Fruit fly (Drosophila melanogaster): ENCODE measurements around the gene CG1622.

The CG1622 gene

dm6 chrX:13254442-13254841 lies 42.4 kb upstream of the CG1622 start (continued):
- TF ChIP-seq Hr78 (GFP tag; optimal IDR thresholded peaks at IDR 0.05) (no peak), foxo (GFP tag; optimal IDR thresholded peaks at IDR 0.05) (peak in 1 of 2 experiments; percentile 33), lola (GFP tag; optimal IDR thresholded peaks at IDR 0.05) (no peak)

- peak; percentile 9 for TF ChIP-seq Sp1 (GFP tag; optimal IDR thresholded peaks at IDR 0.05)
- TF ChIP-seq Hnf4 (GFP tag; optimal IDR thresholded peaks at IDR 0.05), result peak; percentile 2
- peak in 1 of 2 experiments; percentile 0 for TF ChIP-seq dl (GFP tag; optimal IDR thresholded peaks at IDR 0.05; ENCODE audit: insufficient read depth in 1 of 2, partially characterized antibody in 2 of 2)
- TF ChIP-seq HLH106 (tag; optimal IDR thresholded peaks at IDR 0.05), result no peak
- TF ChIP-seq brk (GFP tag; optimal IDR thresholded peaks at IDR 0.05), result peak; percentile 18
- peak; percentile 79 for TF ChIP-seq N (GFP tag; optimal IDR thresholded peaks at IDR 0.05)
- no peak for TF ChIP-seq h (GFP tag; optimal IDR thresholded peaks at IDR 0.05)
- no peak for TF ChIP-seq Dfd (GFP tag; optimal IDR thresholded peaks at IDR 0.05)
- TF ChIP-seq Dif (GFP tag; optimal IDR thresholded peaks at IDR 0.05; ENCODE audit: partially characterized antibody), result peak; percentile 6
Observed at dm6 chrX:13256967-13257366, 39.9 kb upstream of the CG1622 start.

- no peak for TF ChIP-seq Myc (optimal IDR thresholded peaks at IDR 0.05)
- TF ChIP-seq Dif (GFP tag; optimal IDR thresholded peaks at IDR 0.05; ENCODE audit: partially characterized antibody), result no peak
- TF ChIP-seq foxo (GFP tag; optimal IDR thresholded peaks at IDR 0.05), result no peak
- TF ChIP-seq psq (GFP tag; optimal IDR thresholded peaks at IDR 0.05), result no peak
- TF ChIP-seq dl (GFP tag; optimal IDR thresholded peaks at IDR 0.05; ENCODE audit: insufficient read depth in 1 of 2, partially characterized antibody in 2 of 2), result no peak
- no peak for TF ChIP-seq h (GFP tag; optimal IDR thresholded peaks at IDR 0.05)
- TF ChIP-seq fru (GFP tag; optimal IDR thresholded peaks at IDR 0.05), result no peak
- TF ChIP-seq dsf (GFP tag; optimal IDR thresholded peaks at IDR 0.05; ENCODE audit: borderline replicate concordance), result no peak
- TF ChIP-seq CrebA (GFP tag; optimal IDR thresholded peaks at IDR 0.05; ENCODE audit: borderline replicate concordance), result no peak
- TF ChIP-seq Abd-B (GFP tag; optimal IDR thresholded peaks at IDR 0.05), result no peak
- TF ChIP-seq rgr (GFP tag; optimal IDR thresholded peaks at IDR 0.05), result no peak
- TF ChIP-seq CG9705 (GFP tag; optimal IDR thresholded peaks at IDR 0.05), result no peak
- no peak for TF ChIP-seq HLH106 (tag; optimal IDR thresholded peaks at IDR 0.05)
- no peak for TF ChIP-seq Hr78 (GFP tag; optimal IDR thresholded peaks at IDR 0.05)
- no peak for TF ChIP-seq Dfd (GFP tag; optimal IDR thresholded peaks at IDR 0.05)
- TF ChIP-seq Vsx2 (GFP tag; optimal IDR thresholded peaks at IDR 0.05; ENCODE audit: partially characterized antibody), result no peak
- TF ChIP-seq GATAd (GFP tag; optimal IDR thresholded peaks at IDR 0.05), result no peak
- TF ChIP-seq Jra (GFP tag; optimal IDR thresholded peaks at IDR 0.05), result no peak
- no peak for TF ChIP-seq br (GFP tag; optimal IDR thresholded peaks at IDR 0.05)
Observed at dm6 chrX:13258048-13258756, 38.7 kb upstream of the CG1622 start, which contains the start of the genes mew and CG15742. TSS of gene mew (minus strand) at chrX:13258490. TSS of gene CG15742 (minus strand) at chrX:13258495.

dm6 chrX:13258757-13259067 lies 38.2 kb upstream of the CG1622 start, which contains the start of gene comt:
TSS of gene comt (plus strand) at chrX:13259021.
- peak; percentile 55 for TF ChIP-seq HLH106 (tag; optimal IDR thresholded peaks at IDR 0.05)
- TF ChIP-seq OdsH (GFP tag; optimal IDR thresholded peaks at IDR 0.05), result peak; percentile 6
- TF ChIP-seq sage (GFP tag; optimal IDR thresholded peaks at IDR 0.05), result no peak
- TF ChIP-seq woc (GFP tag; optimal IDR thresholded peaks at IDR 0.05), result no peak
- TF ChIP-seq psq (GFP tag; optimal IDR thresholded peaks at IDR 0.05), result peak; percentile 31
- peak; percentile 16 for TF ChIP-seq fru (GFP tag; optimal IDR thresholded peaks at IDR 0.05)
- no peak for TF ChIP-seq GATAd (GFP tag; optimal IDR thresholded peaks at IDR 0.05)
- TF ChIP-seq Vsx2 (GFP tag; optimal IDR thresholded peaks at IDR 0.05; ENCODE audit: partially characterized antibody), result no peak
- no peak for TF ChIP-seq CG32264 (GFP tag; optimal IDR thresholded peaks at IDR 0.05)
- TF ChIP-seq dl (GFP tag; optimal IDR thresholded peaks at IDR 0.05; ENCODE audit: insufficient read depth in 1 of 2, partially characterized antibody in 2 of 2), result no peak
- no peak for TF ChIP-seq tai (GFP tag; optimal IDR thresholded peaks at IDR 0.05)
- TF ChIP-seq Hr78 (GFP tag; optimal IDR thresholded peaks at IDR 0.05), result no peak
- no peak for TF ChIP-seq Hr83 (GFP tag; optimal IDR thresholded peaks at IDR 0.05; ENCODE audit: poor library complexity, severe bottlenecking)
- TF ChIP-seq N (GFP tag; optimal IDR thresholded peaks at IDR 0.05), result no peak
- TF ChIP-seq usp (GFP tag; optimal IDR thresholded peaks at IDR 0.05), result no peak
- no peak for TF ChIP-seq brk (GFP tag; optimal IDR thresholded peaks at IDR 0.05)
- TF ChIP-seq Sp1 (GFP tag; optimal IDR thresholded peaks at IDR 0.05), result no peak
- TF ChIP-seq dsf (GFP tag; optimal IDR thresholded peaks at IDR 0.05; ENCODE audit: borderline replicate concordance), result no peak

Measured in whole organism, wandering third instar larva.